Worm (Caenorhabditis elegans): Measurements from ENCODE around the gene C01G10.1.

Gene C01G10.1

DNA sequence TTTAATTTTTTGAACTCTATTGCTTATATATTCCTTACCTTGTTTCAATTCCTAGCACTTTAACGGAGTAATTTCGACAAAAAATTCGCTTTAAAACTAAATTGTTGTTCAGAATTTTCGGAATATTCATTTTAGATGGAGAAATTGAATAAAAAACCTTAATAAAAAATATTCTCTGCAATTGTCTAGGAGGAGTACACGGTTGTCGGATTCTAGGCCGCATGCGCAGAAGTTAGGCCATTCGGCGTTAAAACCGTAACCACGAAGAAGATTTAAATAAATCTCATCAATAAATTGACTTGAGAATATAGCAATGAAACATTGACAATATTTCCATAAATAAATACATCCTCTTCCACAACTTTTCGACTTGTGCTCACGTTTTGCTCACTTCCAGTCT, 17.3 kb upstream of the C01G10.1 start, which contains the start of the genes C01G10.10 and C01G10.9 (continued):
- TF ChIP-seq dmd-6 (GFP tag; IDR thresholded peaks at IDR 0.05) (peak; percentile 64), lin-29 (GFP tag; IDR thresholded peaks at IDR 0.05) (no peak), ceh-44 (GFP tag; IDR thresholded peaks at IDR 0.05) (no peak), lin-38 (GFP tag; IDR thresholded peaks at IDR 0.05) (peak; percentile 74), nhr-102 (tag; optimal IDR thresholded peaks at IDR 0.05) (peak; percentile 8), mep-1 (tag; optimal IDR thresholded peaks at IDR 0.05) (peak; percentile 48), nhr-25 (tag; optimal IDR thresholded peaks at IDR 0.05; ENCODE audit: borderline replicate concordance, insufficient read depth) (no peak), zag-1 (tag; optimal IDR thresholded peaks at IDR 0.05) (no peak), skn-1 (tag; optimal IDR thresholded peaks at IDR 0.05) (no peak), mxl-3 (GFP tag; optimal IDR thresholded peaks at IDR 0.05) (no peak), lin-1 (GFP tag; IDR thresholded peaks at IDR 0.05) (no peak), F26F4.8 (GFP tag; conservative IDR thresholded peaks at IDR 0.05) (no peak), F44E2.7 (GFP tag; IDR thresholded peaks at IDR 0.05) (no peak), set-16 (GFP tag; IDR thresholded peaks at IDR 0.05) (no peak), Y75B8A.6 (GFP tag; IDR thresholded peaks at IDR 0.05) (no peak), unc-39 (tag; optimal IDR thresholded peaks at IDR 0.05) (no peak), nhr-11 (tag; optimal IDR thresholded peaks at IDR 0.05) (no peak), fkh-10 (GFP tag; optimal IDR thresholded peaks at IDR 0.05) (no peak), attf-4 (tag; optimal IDR thresholded peaks at IDR 0.05) (no peak), dve-1 (tag; optimal IDR thresholded peaks at IDR 0.05; ENCODE audit: insufficient read depth) (peak; percentile 39), nhr-42 (GFP tag; IDR thresholded peaks at IDR 0.05) (no peak), spr-3 (GFP tag; optimal IDR thresholded peaks at IDR 0.05) (no peak), madf-5 (GFP tag; IDR thresholded peaks at IDR 0.05) (no peak), madf-9 (GFP tag; conservative IDR thresholded peaks at IDR 0.05) (0 out of 2 replicates have a peak, but pooled peaks have one; percentile 24), unc-130 (GFP tag; optimal IDR thresholded peaks at IDR 0.05) (peak; percentile 89), dmd-8 (GFP tag; IDR thresholded peaks at IDR 0.05) (no peak), daf-16 (GFP tag; optimal IDR thresholded peaks at IDR 0.05) (peak in 1 of 2 experiments; percentile 7), daf-16 (tag; optimal IDR thresholded peaks at IDR 0.05) (peak; percentile 19), sdz-12 (GFP tag; optimal IDR thresholded peaks at IDR 0.05) (no peak), aha-1 (tag) (peak; percentile 31), lir-3 (tag; optimal IDR thresholded peaks at IDR 0.05) (no peak), lim-7 (GFP tag; IDR thresholded peaks at IDR 0.05) (no peak), daf-8 (GFP tag; IDR thresholded peaks at IDR 0.05) (no peak), nhr-237 (tag; optimal IDR thresholded peaks at IDR 0.05) (no peak), snpc-1.2 (GFP tag; IDR thresholded peaks at IDR 0.05) (no peak), lsy-2 (tag; optimal IDR thresholded peaks at IDR 0.05) (peak in 1 of 2 experiments; percentile 80), fos-1 (tag; optimal IDR thresholded peaks at IDR 0.05) (no peak), hmg-1.1 (GFP tag; IDR thresholded peaks at IDR 0.05) (no peak), R02D3.7 (tag; optimal IDR thresholded peaks at IDR 0.05) (no peak), hlh-11 (tag; optimal IDR thresholded peaks at IDR 0.05) (no peak), mes-2 (tag; optimal IDR thresholded peaks at IDR 0.05; ENCODE audit: poor library complexity, severe bottlenecking) (peak; percentile 98), mdt-29 (GFP tag; IDR thresholded peaks at IDR 0.05) (no peak), ces-1 (GFP tag; optimal IDR thresholded peaks at IDR 0.05) (no peak), ceh-32 (tag; optimal IDR thresholded peaks at IDR 0.05; ENCODE audit: poor library complexity) (no peak), arid-1 (GFP tag; conservative IDR thresholded peaks at IDR 0.05) (no peak), zip-11 (GFP tag; IDR thresholded peaks at IDR 0.05) (no peak), ceh-82 (tag; optimal IDR thresholded peaks at IDR 0.05) (no peak), mdl-1 (tag; optimal IDR thresholded peaks at IDR 0.05) (no peak), cey-2 (tag; optimal IDR thresholded peaks at IDR 0.05; ENCODE audit: borderline replicate concordance, insufficient read depth) (no peak), F10B5.3 (tag; optimal IDR thresholded peaks at IDR 0.05) (no peak), egl-43 (GFP tag; IDR thresholded peaks at IDR 0.05) (no peak), gei-8 (GFP tag; optimal IDR thresholded peaks at IDR 0.05) (no peak)
